Worm (Caenorhabditis elegans) whole organism, L2 larva: ENCODE data around the gene C37C3.18.

ENCODE experiments used
- F13H6.1 ChIP-seq: sonication (generic microtip); optimal IDR thresholded peaks from 2 replicates; lab custom pipeline; 2016; ENCODE audit warnings: missing genetic modification characterization, missing compliant biosample characterization
- R02D3.7 ChIP-seq: fragments of 150-350 bp; optimal IDR thresholded peaks from 2 replicates; lab custom pipeline; 2014; ENCODE audit warnings: missing biosample characterization, missing genetic modification characterization
- Y55F3AM.14 ChIP-seq: fragments of 200-800 bp; sonication (Bioruptor generic); optimal IDR thresholded peaks from 2 replicates; lab custom pipeline; 2018; ENCODE audit warnings: mild to moderate bottlenecking, missing genetic modification characterization, missing compliant biosample characterization
- ZK546.5 ChIP-seq: sonication (generic microtip); optimal IDR thresholded peaks from 2 replicates; lab custom pipeline; 2017; ENCODE audit warnings: missing biosample characterization, missing genetic modification characterization
- alr-1 ChIP-seq: fragments of 150-350 bp; optimal IDR thresholded peaks from 2 replicates; lab custom pipeline; 2014; ENCODE audit warnings: missing biosample characterization, missing genetic modification characterization
- aly-2 ChIP-seq: fragments of 150-350 bp; optimal IDR thresholded peaks from 2 replicates; lab custom pipeline; 2014; ENCODE audit warnings: missing biosample characterization, missing genetic modification characterization
- ama-1 ChIP-seq: fragments of 150-350 bp; optimal IDR thresholded peaks from 2 replicates; lab custom pipeline; 2018; ENCODE audit warnings: inconsistent platforms
- ceh-16 ChIP-seq: fragments of 150-350 bp; optimal IDR thresholded peaks from 2 replicates; lab custom pipeline; 2014; ENCODE audit warnings: missing biosample characterization, missing genetic modification characterization
- ceh-82 ChIP-seq: fragments of 150-350 bp; optimal IDR thresholded peaks from 2 replicates; lab custom pipeline; 2014; ENCODE audit warnings: missing biosample characterization, missing genetic modification characterization
- crh-2 ChIP-seq: sonication (generic microtip); optimal IDR thresholded peaks from 2 replicates; lab custom pipeline; 2017; ENCODE audit warnings: missing biosample characterization, missing genetic modification characterization
- dmd-4 ChIP-seq: sonication (generic microtip); optimal IDR thresholded peaks from 2 replicates; lab custom pipeline; 2017; ENCODE audit warnings: missing biosample characterization, missing genetic modification characterization
- egl-27 ChIP-seq: sonication (generic microtip); optimal IDR thresholded peaks from 3 replicates; lab custom pipeline; 2017; ENCODE audit warnings: missing biosample characterization, missing genetic modification reagents, missing genetic modification characterization
- elt-1 ChIP-seq: fragments of 150-350 bp; optimal IDR thresholded peaks from 2 replicates; lab custom pipeline; 2014; ENCODE audit warnings: missing biosample characterization, missing genetic modification characterization
- elt-3 ChIP-seq: sonication (generic microtip); optimal IDR thresholded peaks from 2 replicates; lab custom pipeline; 2017; ENCODE audit warnings: missing biosample characterization, missing genetic modification characterization
- fos-1 ChIP-seq: fragments of 150-350 bp; optimal IDR thresholded peaks from 2 replicates; lab custom pipeline; 2014; ENCODE audit warnings: missing biosample characterization, missing genetic modification characterization
- gmeb-1 ChIP-seq: fragments of 150-350 bp; optimal IDR thresholded peaks from 2 replicates; lab custom pipeline; 2014; ENCODE audit warnings: missing biosample characterization, missing genetic modification characterization
- lin-11 ChIP-seq: fragments of 150-350 bp; sonication (generic microtip); optimal IDR thresholded peaks from 2 replicates; lab custom pipeline; 2014; ENCODE audit warnings: missing biosample characterization, missing genetic modification characterization, inconsistent platforms, mixed read lengths
- lin-13 ChIP-seq: fragments of 150-350 bp; optimal IDR thresholded peaks from 2 replicates; lab custom pipeline; 2014; ENCODE audit warnings: missing biosample characterization, missing genetic modification reagents, missing genetic modification characterization
- lin-39 ChIP-seq: fragments of 150-350 bp; optimal IDR thresholded peaks from 2 replicates; lab custom pipeline; 2014; ENCODE audit warnings: missing biosample characterization, missing genetic modification reagents, missing genetic modification characterization
- lsy-2 ChIP-seq, 2 experiments: fragments of 150-350 bp in 1 of 2; sonication (generic microtip) in 1 of 2; optimal IDR thresholded peaks; 2 replicates each; lab custom pipeline; 2014 to 2017; ENCODE audit warnings: missing biosample characterization in 2 of 2, missing genetic modification characterization in 2 of 2
- mbf-1 ChIP-seq: sonication (generic microtip); optimal IDR thresholded peaks from 2 replicates; lab custom pipeline; 2017; ENCODE audit warnings: missing biosample characterization, missing genetic modification characterization
- mdl-1 ChIP-seq, 2 experiments: fragments of 150-350 bp in 1 of 2; sonication (generic microtip) in 1 of 2; optimal IDR thresholded peaks; 2 replicates each; lab custom pipeline; 2017; ENCODE audit warnings: missing biosample characterization in 2 of 2, missing genetic modification characterization in 2 of 2
- nhr-10 ChIP-seq: sonication (generic microtip); optimal IDR thresholded peaks from 2 replicates; lab custom pipeline; 2017; ENCODE audit warnings: missing biosample characterization, missing genetic modification characterization
- nhr-11 ChIP-seq: fragments of 150-350 bp; optimal IDR thresholded peaks from 2 replicates; lab custom pipeline; 2014; ENCODE audit warnings: missing biosample characterization, missing genetic modification characterization
- nhr-12 ChIP-seq: fragments of 150-350 bp; optimal IDR thresholded peaks from 2 replicates; lab custom pipeline; 2014; ENCODE audit warnings: missing biosample characterization, missing genetic modification characterization
- nhr-129 ChIP-seq: fragments of 150-350 bp; optimal IDR thresholded peaks from 2 replicates; lab custom pipeline; 2014; ENCODE audit warnings: missing biosample characterization, missing genetic modification characterization
- nhr-21 ChIP-seq: fragments of 150-350 bp; optimal IDR thresholded peaks from 2 replicates; lab custom pipeline; 2014; ENCODE audit warnings: missing biosample characterization, missing genetic modification characterization
- nhr-23 ChIP-seq: fragments of 150-350 bp; optimal IDR thresholded peaks from 2 replicates; lab custom pipeline; 2014; ENCODE audit warnings: missing biosample characterization, missing genetic modification reagents, missing genetic modification characterization
- nhr-237 ChIP-seq: fragments of 150-350 bp; optimal IDR thresholded peaks from 2 replicates; lab custom pipeline; 2014; ENCODE audit warnings: missing biosample characterization, missing genetic modification characterization
- nhr-25 ChIP-seq: fragments of 150-350 bp; sonication (generic microtip); optimal IDR thresholded peaks from 3 replicates; lab custom pipeline; 2014; ENCODE audit warnings: missing biosample characterization, missing genetic modification characterization
- nhr-6 ChIP-seq: fragments of 150-350 bp; optimal IDR thresholded peaks from 2 replicates; lab custom pipeline; 2014; ENCODE audit warnings: missing biosample characterization, missing genetic modification characterization
- peb-1 ChIP-seq: fragments of 150-350 bp; optimal IDR thresholded peaks from 2 replicates; lab custom pipeline; 2014; ENCODE audit warnings: missing biosample characterization, missing genetic modification characterization
- sem-4 ChIP-seq: fragments of 150-350 bp; optimal IDR thresholded peaks from 2 replicates; lab custom pipeline; 2014; ENCODE audit warnings: missing biosample characterization, missing genetic modification reagents, missing genetic modification characterization
- skn-1 ChIP-seq: sonication (generic microtip); optimal IDR thresholded peaks from 2 replicates; lab custom pipeline; 2017; ENCODE audit warnings: missing biosample characterization, missing genetic modification characterization
- sma-3 ChIP-seq: sonication (generic microtip); optimal IDR thresholded peaks from 2 replicates; lab custom pipeline; 2016; ENCODE audit warnings: missing genetic modification reagents, missing genetic modification characterization, missing compliant biosample characterization
- sma-9 ChIP-seq, 2 experiments: fragments of 150-350 bp in 1 of 2; sonication (generic microtip) in 1 of 2; optimal IDR thresholded peaks; 2 replicates each; lab custom pipeline; 2014 to 2016; ENCODE audit warnings: missing genetic modification characterization in 2 of 2, mild to moderate bottlenecking in 1 of 2, missing biosample characterization in 1 of 2, missing compliant biosample characterization in 1 of 2, missing genetic modification reagents in 1 of 2, moderate library complexity in 1 of 2
- unc-39 ChIP-seq: fragments of 150-350 bp; optimal IDR thresholded peaks from 2 replicates; lab custom pipeline; 2014; ENCODE audit warnings: missing biosample characterization, missing genetic modification characterization
- unc-55 ChIP-seq: fragments of 150-350 bp; sonication (generic microtip); optimal IDR thresholded peaks from 3 replicates; lab custom pipeline; 2014; ENCODE audit warnings: missing biosample characterization, missing genetic modification reagents, missing genetic modification characterization
- unc-62 ChIP-seq: fragments of 150-350 bp; optimal IDR thresholded peaks from 2 replicates; lab custom pipeline; 2014; ENCODE audit warnings: missing biosample characterization, missing genetic modification reagents, missing genetic modification characterization
- zag-1 ChIP-seq: fragments of 150-350 bp; optimal IDR thresholded peaks from 2 replicates; lab custom pipeline; 2014; ENCODE audit warnings: missing biosample characterization, missing genetic modification characterization
- ztf-1 ChIP-seq: fragments of 200-800 bp; sonication (Bioruptor generic); conservative IDR thresholded peaks from 2 replicates; pipeline ENCODE4 v1.3.6; 2022; ENCODE audit warnings: missing genetic modification characterization, missing compliant biosample characterization
- ztf-11 ChIP-seq: sonication (generic microtip); optimal IDR thresholded peaks from 2 replicates; lab custom pipeline; 2017; ENCODE audit warnings: missing biosample characterization, missing genetic modification characterization
- ztf-4 ChIP-seq: fragments of 150-350 bp; optimal IDR thresholded peaks from 2 replicates; lab custom pipeline; 2014; ENCODE audit warnings: missing biosample characterization, missing genetic modification characterization

The C37C3.18 gene

DNA sequence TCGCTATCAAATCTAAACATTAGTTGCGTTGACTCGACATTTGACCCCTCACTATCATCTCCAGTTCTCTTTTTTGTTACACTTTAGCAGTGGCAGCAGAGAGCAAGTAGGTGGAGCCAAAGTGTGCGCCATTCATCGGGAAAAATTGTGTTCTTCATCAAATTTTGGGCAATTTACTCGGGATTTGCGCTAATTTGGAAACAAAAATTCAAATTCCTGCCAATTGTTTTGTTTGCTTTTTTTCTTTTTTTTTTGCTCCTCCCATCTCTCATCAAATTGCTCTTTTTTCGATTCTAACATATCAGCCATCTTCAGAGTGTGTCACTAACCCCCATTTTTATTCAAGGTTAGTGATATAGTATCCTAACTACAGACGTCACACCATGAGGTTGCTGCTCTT is 27.9 kb upstream of the C37C3.18 start, which contains the start of gene mig-6:
Gene mig-6 (plus strand): TSS at position 301 of the 400 bp plus-strand sequence.
- TF ChIP-seq mbf-1: no peak
- TF ChIP-seq ceh-16 (tag; lab: Kevin White, UChicago): no peak
- TF ChIP-seq nhr-12 (tag; lab: Kevin White, UChicago): no peak
- no peak for TF ChIP-seq R02D3.7 (tag; lab: Kevin White, UChicago)
- no peak for TF ChIP-seq egl-27
- no peak for TF ChIP-seq F13H6.1
- TF ChIP-seq nhr-21: no peak
- TF ChIP-seq gmeb-1 (tag; lab: Kevin White, UChicago): no peak

- TF ChIP-seq lin-13 (GFP tag; lab: Kevin White, UChicago) (no peak), ZK546.5 (tag; lab: Kevin White, UChicago) (no peak), lin-39 (no peak), sma-3 (no peak), lsy-2 (tag; optimal IDR thresholded peaks at IDR 0.05; lab: Kevin White, UChicago) (no peak), mbf-1 (no peak), unc-62 (GFP tag; lab: Kevin White, UChicago) (no peak), elt-3 (tag; lab: Kevin White, UChicago) (no peak)
Measured at ce11 chrV:7830952-7831351, 23.8 kb upstream of the C37C3.18 start.

DNA sequence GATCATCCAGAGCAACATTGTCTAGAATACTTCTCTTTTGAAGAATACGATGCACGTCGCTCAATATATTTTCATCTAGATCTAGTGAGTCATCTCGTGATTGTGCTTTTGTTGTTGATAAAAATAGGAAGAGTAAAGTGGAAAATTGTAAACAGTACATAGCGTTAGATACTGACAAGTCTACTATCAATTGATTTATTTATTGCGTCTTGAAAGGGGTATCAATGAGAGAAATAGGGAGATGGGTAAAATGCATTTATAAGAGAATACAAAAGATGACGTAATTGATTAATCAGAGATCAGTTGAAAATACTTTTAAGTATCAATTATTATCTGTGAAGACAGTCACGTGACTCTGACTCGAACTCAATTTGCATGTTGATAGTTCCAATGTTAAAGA is 17.9 kb upstream of the C37C3.18 start, which contains the start of gene txt-5:
Gene txt-5 (minus strand): TSS at position 224 of the 400 bp plus-strand sequence.
- TF ChIP-seq nhr-12 (tag; lab: Kevin White, UChicago) (no peak), ama-1 (lab: Kevin White, UChicago) (peak; percentile 26), elt-1 (tag; lab: Kevin White, UChicago) (no peak), aly-2 (no peak), sma-9 (GFP tag; optimal IDR thresholded peaks at IDR 0.05; lab: Kevin White, UChicago) (peak; percentile 19), sma-9 (tag; optimal IDR thresholded peaks at IDR 0.05; lab: Kevin White, UChicago) (no peak), nhr-21 (peak; percentile 20), lin-11 (tag; lab: Kevin White, UChicago) (no peak), lin-39 (no peak), lin-13 (GFP tag; lab: Kevin White, UChicago) (no peak), nhr-129 (tag; lab: Kevin White, UChicago) (peak; percentile 39), peb-1 (no peak), zag-1 (tag; lab: Kevin White, UChicago) (no peak), gmeb-1 (tag; lab: Kevin White, UChicago) (peak; percentile 29), crh-2 (tag; lab: Kevin White, UChicago) (peak; percentile 53), sma-3 (peak; percentile 77), Y55F3AM.14 (GFP tag; lab: Kevin White, UChicago) (no peak), egl-27 (no peak), nhr-11 (tag; lab: Kevin White, UChicago) (no peak), ztf-11 (tag; lab: Kevin White, UChicago) (no peak), ZK546.5 (tag; lab: Kevin White, UChicago) (no peak), ztf-4 (tag; lab: Kevin White, UChicago) (no peak), fos-1 (tag; lab: Kevin White, UChicago) (peak; percentile 28), nhr-10 (tag; lab: Kevin White, UChicago) (no peak), ceh-16 (tag; lab: Kevin White, UChicago) (no peak), dmd-4 (tag; lab: Kevin White, UChicago) (no peak), nhr-6 (tag; lab: Kevin White, UChicago) (no peak), F13H6.1 (no peak), alr-1 (no peak), ztf-1 (no peak), nhr-25 (tag; lab: Kevin White, UChicago) (peak; percentile 44), ceh-82 (tag; lab: Kevin White, UChicago) (no peak), unc-39 (no peak), skn-1 (no peak)

DNA sequence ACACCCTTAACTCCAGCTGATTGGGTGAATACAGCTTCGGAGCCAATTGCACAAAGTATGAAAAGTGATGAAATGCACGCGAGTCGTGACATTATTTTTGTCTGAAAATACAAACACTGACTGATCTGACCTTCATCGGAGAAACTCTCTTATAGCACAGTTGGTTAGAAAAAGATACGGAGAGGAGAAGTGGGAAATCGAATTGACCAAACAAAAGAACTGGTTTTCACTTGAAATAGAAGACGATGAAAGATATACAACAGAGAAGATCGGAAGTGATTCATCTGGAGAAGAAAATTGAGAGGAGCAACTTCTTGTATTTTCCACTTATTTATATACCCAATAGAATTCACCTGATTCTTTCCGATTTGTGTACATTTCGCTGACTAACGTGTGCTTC is 17.0 kb upstream of the C37C3.18 start, which contains the start of gene ttr-33:
Gene ttr-33 (minus strand): TSS at position 101 of the 400 bp plus-strand sequence.
- TF ChIP-seq nhr-129 (tag; lab: Kevin White, UChicago) (no peak), nhr-23 (tag; lab: Kevin White, UChicago) (no peak), ZK546.5 (tag; lab: Kevin White, UChicago) (no peak), unc-55 (GFP tag; lab: Kevin White, UChicago) (no peak), ceh-82 (tag; lab: Kevin White, UChicago) (no peak), ceh-16 (tag; lab: Kevin White, UChicago) (no peak), egl-27 (no peak), mbf-1 (no peak), nhr-25 (tag; lab: Kevin White, UChicago) (no peak), sma-3 (peak; percentile 12), sma-9 (GFP tag; optimal IDR thresholded peaks at IDR 0.05; lab: Kevin White, UChicago) (peak; percentile 22), sma-9 (tag; optimal IDR thresholded peaks at IDR 0.05; lab: Kevin White, UChicago) (no peak), lin-39 (no peak), sem-4 (tag; lab: Kevin White, UChicago) (no peak), Y55F3AM.14 (GFP tag; lab: Kevin White, UChicago) (no peak), ama-1 (lab: Kevin White, UChicago) (no peak), nhr-237 (no peak), fos-1 (tag; lab: Kevin White, UChicago) (peak; percentile 12), ztf-1 (no peak), mdl-1 (tag; optimal IDR thresholded peaks at IDR 0.05; lab: Kevin White, UChicago) (no peak), nhr-21 (no peak), aly-2 (no peak)
